Worm (Caenorhabditis elegans): ENCODE data around the gene M01H9.2.

The M01H9.2 gene

DNA sequence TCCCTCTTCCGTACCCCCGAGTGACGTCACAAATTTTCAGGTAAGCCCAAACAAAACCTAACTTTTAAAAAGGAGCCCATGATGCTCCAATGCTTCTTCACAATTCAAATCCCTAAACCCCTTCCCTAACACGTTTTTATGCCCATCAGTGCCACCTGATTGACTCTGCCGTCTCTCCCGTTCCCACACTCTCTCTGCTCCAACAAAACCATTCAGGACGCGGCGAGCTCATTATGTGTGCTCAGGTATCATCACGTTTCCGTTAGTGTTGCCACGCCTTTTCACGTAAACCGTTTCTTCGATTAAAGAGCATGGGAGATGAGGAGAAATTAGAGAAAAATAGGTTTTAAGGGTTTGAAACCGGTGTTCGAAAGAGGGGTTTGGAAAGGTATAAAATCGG is at the start of gene M01H9.2:
M01H9.2 (minus strand) TSS at position 101 of the 400 bp plus-strand sequence.
- no peak for TF ChIP-seq unc-62 (GFP tag; optimal IDR thresholded peaks at IDR 0.05)

DNA sequence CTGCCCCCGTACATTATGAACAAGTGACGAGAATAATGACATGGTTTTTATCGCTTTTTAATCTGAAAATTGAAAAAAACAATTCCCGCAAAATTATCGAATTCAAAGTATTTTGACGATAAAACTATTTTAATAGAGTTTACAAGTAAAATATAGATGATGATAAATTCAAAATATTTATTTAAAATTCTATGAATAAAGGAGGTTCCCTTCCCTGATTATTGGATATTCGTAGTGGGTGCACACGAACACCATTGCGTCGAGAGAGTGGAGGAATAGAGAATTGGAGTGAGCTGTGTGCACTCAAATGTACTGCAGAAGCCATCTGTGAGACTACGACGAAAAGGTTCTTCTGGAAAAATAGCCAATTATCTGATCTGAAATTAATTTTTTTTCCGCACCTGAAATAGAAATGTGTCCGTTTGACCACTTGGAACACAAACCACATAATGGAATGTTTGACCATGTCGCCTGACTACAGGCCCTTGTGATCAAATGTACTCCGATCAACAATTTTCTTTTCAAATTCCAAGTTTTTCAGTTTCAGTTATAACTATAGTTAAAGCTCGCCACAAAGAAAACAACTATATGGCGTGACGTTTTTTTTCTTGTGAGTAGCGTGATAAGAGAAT is 48.3 kb upstream of the M01H9.2 start, which contains the start of the genes rfth-1 and ZK180.8:
rfth-1 (minus strand) TSS at position 51 of the 632 bp plus-strand sequence.
ZK180.8 (minus strand) TSS at position 466 of the 632 bp plus-strand sequence.
- no peak for TF ChIP-seq unc-62 (GFP tag; optimal IDR thresholded peaks at IDR 0.05)

DNA sequence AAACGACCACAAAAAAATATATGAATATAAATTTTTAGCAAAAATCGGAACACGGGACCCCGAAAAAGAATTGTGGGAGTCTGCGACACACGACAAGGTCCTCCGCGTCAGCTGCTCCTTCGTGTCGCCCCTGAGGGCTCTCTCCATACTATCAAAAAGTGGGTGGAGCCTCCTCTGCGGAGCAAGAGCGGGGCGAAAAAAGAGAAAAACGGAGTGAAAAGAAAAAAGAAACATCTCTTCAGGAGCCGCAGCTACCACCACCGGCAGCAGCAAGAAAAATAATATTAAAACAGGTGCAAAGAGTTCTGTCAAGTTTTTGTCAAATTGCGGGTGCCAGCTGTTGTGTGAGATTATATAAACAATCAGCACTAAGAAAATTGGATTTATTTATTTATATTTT is 43.6 kb upstream of the M01H9.2 start, which contains the start of gene gbb-2:
gbb-2 (minus strand) TSS at position 112 of the 400 bp plus-strand sequence.
- TF ChIP-seq unc-62 (GFP tag; optimal IDR thresholded peaks at IDR 0.05): no peak

DNA sequence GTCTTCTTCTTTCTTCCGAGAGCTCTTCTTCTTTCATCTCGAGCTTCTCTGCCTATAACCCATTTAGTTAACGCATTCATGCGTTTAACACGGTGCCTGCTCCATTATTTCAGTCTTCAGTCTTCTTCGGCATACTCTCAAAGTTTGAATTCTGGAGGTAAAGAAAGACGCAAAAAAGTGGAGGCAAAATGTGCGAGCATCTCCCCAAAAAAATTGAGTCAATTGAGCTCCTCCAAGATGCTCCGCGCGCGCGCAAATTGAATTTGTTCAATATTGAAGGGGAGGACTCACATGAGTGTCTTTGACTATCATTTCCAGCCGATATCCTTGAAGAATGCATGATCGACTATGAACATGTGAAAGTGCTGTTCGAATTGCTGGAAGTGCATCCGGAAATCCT is 42.0 kb upstream of the M01H9.2 start:
- TF ChIP-seq unc-62 (GFP tag; optimal IDR thresholded peaks at IDR 0.05): no peak

DNA sequence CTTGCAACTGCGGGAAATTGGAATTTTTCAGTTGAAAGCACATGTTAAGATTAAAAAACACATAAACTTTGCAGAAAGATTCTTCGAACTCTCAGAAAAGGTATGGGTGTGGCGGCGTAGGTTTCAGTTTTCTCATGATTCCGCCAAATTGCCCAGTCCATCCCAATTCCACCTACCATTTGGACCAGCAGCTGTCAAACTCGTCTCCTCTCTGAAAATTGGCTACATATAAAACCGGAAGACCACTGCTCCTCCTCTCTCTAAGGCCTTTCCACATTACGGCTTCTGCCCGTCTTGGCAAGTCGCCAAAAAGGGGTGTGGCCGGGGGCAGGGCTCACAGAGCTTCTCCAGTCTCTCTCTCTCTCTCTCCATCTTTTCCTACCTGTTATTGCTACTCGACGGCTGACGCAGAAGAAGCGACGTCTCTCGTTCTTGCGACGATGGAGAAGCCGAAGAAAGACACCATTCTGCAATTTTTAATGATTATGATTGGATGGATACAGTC is 27.2 kb upstream of the M01H9.2 start, which contains the start of gene ZK180.7:
ZK180.7 (plus strand) TSS at position 395 of the 505 bp plus-strand sequence.
- no peak for TF ChIP-seq unc-62 (GFP tag; optimal IDR thresholded peaks at IDR 0.05)

DNA sequence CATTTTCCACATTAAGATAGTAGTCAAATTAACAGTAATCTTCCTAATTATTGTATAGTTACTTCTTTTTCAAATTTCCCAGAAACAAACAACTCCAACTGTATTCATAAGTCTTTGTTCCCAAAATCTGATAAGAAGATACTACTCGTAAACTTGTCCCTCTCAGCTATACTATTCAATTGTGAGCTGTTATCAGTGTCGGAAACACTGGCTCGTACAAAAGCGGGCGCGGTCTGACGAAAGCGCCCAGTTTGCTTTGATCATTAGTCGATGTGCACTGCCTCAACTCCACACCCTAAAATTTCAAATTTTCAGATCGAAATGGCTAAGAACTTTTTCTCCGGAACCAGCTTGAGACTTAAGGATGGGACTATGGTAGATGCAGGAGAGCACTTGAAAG is 23.7 kb upstream of the M01H9.2 start, which contains the start of gene trx-3:
trx-3 (plus strand) TSS at position 291 of the 400 bp plus-strand sequence.
- no peak for TF ChIP-seq unc-62 (GFP tag; optimal IDR thresholded peaks at IDR 0.05)

DNA sequence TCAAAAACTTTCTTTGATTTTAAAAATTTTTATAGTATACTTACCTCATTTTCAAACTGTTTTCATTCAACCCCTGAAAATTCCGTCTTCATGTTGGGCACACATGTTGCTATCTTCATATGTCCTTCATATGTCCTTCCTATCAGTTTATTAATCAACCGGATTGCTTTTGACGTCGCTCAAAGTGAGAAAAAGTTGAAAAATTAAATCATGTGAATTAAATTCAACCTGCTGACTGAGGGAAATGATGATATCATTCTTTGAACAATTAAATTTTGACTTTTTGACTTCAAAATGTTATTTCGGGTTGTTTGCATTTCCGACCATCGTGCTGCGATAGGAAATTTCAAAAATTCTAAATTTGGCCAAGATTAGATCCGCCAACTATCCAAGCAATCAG is 21.5 kb upstream of the M01H9.2 start:
- no peak for TF ChIP-seq unc-62 (GFP tag; optimal IDR thresholded peaks at IDR 0.05)

DNA sequence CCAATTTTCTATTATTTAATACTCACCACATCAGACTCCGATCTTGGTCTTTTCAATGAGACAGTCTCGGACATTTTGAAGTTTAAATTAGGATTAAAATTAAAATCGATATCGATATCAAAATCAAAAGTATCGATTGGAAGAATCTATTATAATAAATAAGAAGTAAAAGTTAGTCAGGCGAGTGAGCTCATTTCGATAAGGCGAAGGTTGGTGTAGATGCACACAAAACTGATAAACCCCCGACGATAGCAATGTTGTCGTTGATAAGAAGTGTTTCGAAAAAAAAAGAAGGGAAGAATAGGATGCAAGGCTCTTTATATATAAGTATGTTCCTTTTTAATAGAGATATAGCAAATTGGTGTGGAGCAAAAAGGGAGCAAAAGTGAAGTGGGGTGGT is 19.5 kb upstream of the M01H9.2 start, which contains the start of gene M01H9.4:
M01H9.4 (minus strand) TSS at position 379 of the 400 bp plus-strand sequence.
- TF ChIP-seq unc-62 (GFP tag; optimal IDR thresholded peaks at IDR 0.05): no peak

DNA sequence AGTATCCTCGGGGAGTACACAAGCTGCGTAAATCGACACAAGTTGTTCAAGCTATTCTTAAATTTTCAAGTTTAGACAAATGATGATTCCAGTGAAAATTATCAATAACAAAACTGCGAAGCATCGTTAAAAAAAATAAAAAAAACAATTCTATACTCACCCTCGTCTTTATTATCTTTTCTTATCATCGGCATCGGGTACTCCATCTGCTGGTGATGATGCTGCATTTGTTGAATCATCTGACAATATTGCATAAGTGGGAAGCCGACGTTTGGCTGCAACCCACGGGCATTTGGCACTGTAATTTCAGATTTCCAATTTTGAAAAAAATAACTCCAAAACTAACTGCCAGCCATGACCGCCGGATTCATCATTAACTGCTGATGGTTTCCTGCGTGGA is 18.3 kb upstream of the M01H9.2 start:
- TF ChIP-seq unc-62 (GFP tag; optimal IDR thresholded peaks at IDR 0.05): no peak

DNA sequence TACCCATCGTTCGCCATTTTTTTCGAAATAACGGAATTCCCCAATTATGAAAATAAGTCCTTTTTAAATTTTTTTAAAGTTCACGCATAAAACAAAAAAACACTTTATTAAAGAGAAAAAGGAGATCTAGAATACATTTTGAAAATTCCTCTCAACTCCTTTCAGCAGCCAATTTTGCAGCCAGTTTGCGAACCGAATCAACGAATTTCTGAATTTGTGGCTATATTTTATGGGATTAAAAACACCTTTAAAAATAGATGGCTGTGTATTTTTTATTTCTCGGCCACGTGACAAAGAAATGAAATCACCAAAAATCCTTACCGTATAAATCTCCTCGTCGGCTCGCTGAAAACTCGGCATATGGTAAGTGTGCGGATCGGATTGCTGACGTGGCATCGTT is 17.0 kb upstream of the M01H9.2 start, which contains the start of gene M01H9.10:
M01H9.10 (minus strand) TSS at position 101 of the 400 bp plus-strand sequence.
- TF ChIP-seq unc-62 (GFP tag; optimal IDR thresholded peaks at IDR 0.05): no peak

DNA sequence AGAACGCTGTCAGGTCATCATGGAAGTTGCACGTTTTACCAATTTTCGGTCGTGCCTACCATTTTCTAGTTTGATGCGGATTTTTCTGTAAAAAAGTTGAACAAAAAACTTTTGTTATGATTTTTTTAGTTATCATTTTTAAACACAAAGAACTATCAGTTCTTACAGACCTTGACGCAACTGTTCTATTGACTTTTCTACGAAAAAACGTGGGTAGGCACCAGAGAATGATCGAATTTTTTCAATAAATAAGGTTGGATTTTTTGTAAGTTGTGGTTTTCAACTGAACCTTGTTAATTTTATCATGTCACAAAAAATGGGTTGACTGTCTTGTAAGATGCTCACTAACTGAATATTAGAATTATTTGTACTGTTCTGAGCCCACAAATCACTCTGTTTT is 15.6 kb upstream of the M01H9.2 start:
- TF ChIP-seq unc-62 (GFP tag; optimal IDR thresholded peaks at IDR 0.05): no peak

DNA sequence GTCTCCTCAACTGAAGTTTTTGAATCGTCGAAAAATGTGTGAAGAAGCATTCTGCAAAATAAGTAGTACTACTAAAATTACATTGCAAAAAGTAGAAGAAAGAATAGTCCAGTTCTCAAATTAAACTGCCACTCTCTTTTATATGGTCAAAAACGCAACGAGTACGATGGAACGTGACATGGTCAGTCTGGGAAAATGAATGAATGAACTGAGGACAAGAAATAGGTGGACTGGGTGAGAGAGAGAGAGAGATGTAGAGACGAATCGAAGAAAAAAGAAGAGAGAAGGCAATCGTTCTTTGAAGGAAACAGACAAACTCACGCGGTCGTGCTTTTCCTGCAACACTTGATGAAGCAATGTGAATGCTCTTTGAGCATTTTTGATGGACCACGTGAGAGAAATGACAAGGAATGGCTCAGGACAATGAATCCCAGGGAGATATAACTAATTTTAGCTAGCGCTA is 14.0 kb upstream of the M01H9.2 start, which contains the start of gene M01H9.3:
M01H9.3 (minus strand) TSS at position 51 of the 463 bp plus-strand sequence.
- TF ChIP-seq unc-62 (GFP tag; optimal IDR thresholded peaks at IDR 0.05): no peak

DNA sequence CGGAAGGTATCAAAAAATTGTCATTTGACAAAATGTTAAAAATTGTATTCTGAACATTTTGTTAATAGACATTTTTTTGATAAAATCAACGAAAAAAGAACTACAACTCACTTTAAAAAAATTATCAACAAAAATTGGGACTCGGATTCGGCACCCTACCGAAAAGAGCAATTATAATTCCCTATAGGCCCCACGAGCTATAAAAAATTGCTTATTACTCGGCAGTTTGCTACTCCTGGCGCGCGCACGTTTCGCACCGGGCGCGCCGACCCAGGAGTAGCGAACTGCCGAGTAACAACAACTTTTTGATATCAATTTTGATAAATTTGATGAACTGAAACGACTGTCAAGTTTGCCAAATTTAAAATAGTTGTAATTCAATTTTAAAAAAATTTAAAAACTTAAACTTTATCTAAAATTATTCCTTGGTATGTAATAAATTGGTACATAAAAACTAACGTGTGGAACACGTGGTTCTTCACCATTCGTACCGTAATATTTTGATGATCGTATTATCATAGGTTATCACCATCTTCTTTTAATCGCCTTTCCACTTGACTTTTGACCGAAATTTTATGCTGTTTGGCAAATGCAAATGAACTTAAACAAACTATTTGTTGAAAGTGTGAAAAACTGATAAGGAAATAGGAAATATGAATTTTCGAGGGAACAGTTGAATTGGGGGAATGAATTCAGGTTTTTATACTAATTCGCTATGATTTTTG is 12.5 kb upstream of the M01H9.2 start:
- TF ChIP-seq unc-62 (GFP tag; optimal IDR thresholded peaks at IDR 0.05): no peak

DNA sequence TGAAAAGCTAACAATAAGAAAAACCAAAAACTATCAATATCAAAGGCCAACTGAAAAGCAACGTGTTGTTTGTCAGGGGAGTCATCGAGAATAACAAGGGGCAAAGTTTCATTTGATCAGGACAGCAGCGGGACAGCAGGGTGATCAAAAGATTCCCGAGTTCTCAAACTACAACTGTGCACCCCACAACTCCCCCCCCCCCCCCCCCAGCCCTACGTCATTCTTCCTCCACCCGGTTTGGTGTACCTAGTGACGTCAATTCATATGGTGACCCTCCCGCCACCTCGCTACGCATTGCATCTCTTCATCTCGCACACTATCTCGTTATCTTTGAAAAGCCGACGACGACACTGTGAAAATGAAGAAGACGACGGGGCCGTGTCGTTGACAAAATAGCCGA is 10.7 kb upstream of the M01H9.2 start:
- TF ChIP-seq unc-62 (GFP tag; optimal IDR thresholded peaks at IDR 0.05): no peak

DNA sequence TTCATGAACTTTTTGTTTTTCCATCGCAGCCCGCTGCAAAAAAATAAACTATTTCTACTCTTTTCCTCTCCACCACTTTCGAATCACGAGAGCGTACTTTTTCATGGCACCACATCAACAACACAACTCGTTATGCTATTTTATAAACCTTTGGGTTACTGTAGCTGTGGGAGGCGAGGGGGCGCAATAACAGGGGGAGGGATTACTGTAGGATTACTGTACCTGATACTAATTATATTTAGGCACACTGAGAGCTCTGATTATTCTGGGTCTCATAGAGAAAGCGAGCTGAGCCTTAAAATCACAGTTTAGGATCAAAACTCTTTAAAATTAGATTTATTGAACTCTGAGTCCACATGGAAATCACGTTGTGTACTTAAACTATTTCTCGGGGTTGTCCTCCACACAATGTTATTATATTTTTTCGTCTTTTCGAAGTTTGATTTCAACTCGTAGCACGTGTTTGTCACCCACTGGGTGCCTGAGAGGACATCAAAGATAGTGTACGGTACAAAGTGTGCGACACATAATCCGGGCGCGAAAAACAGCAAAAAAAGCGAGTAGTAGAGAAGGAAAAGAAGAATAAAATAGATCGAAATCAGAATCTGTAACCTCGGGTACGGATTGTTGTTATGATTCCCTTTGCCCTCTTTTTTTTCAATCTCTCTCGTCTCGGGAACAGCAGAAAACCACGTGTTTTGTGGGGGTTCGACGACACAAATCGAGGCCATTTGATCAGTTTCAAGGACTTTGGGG is 9.6 kb upstream of the M01H9.2 start:
- TF ChIP-seq unc-62 (GFP tag; optimal IDR thresholded peaks at IDR 0.05): no peak

Data from whole organism, dauer.